Fruit fly (Drosophila melanogaster) Kc167 (cell line): ENCODE results near the gene dpr2.

Source experiments
- Sin3A ChIP-seq: fragments of >200 bp; optimal IDR thresholded peaks from 2 replicates; lab custom pipeline; 2018; ENCODE audit warnings: missing external identifiers
- psq ChIP-seq: fragments of >200 bp; optimal IDR thresholded peaks from 2 replicates; lab custom pipeline; 2017; ENCODE audit warnings: missing external identifiers
- ttk ChIP-seq: sonication (Bioruptor generic); optimal IDR thresholded peaks from 2 replicates; lab custom pipeline; 2017; ENCODE audit warnings: missing external identifiers

DNA sequence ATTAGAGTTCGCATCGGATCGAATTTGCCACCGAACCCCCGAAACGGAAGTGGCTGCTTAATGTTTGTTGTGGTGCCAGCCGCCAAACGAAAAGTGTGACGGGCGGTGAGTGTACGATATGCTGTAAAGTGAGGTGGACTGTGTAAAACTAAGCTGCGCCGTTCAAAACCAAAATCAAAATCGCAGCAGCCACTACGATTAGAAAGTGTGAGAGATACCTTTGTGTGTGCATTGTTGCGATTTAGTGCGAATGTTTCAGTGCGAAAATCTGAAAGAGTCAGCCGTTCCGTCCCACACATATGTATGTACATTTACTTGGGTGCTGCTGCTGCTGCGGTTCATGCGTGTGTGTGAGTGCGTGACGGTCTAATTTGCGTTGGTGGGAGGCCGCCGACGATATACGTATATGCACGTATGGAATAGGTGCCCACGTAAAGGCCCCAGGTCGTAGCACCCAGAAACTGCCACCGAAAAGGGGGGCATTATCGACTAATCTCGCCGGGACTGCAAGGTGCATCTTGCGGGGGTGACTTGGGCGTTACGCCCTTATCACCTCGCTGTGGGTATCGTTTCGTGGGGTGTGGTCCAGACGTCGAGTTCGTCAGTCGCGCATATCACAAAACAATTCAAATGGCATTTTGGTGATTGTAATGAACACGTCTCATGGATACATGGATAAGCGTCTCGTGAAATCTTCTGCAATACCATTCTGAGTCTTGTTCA, 13.1 kb upstream of the dpr2 start:
- TF ChIP-seq ttk (lab: Kevin White, UChicago): no peak
- no peak for TF ChIP-seq psq (lab: Kevin White, UChicago)
- no peak for TF ChIP-seq Sin3A (lab: Kevin White, UChicago)
